Fruit fly (Drosophila melanogaster): ENCODE data around the gene CG32240.

The CG32240 gene

DNA sequence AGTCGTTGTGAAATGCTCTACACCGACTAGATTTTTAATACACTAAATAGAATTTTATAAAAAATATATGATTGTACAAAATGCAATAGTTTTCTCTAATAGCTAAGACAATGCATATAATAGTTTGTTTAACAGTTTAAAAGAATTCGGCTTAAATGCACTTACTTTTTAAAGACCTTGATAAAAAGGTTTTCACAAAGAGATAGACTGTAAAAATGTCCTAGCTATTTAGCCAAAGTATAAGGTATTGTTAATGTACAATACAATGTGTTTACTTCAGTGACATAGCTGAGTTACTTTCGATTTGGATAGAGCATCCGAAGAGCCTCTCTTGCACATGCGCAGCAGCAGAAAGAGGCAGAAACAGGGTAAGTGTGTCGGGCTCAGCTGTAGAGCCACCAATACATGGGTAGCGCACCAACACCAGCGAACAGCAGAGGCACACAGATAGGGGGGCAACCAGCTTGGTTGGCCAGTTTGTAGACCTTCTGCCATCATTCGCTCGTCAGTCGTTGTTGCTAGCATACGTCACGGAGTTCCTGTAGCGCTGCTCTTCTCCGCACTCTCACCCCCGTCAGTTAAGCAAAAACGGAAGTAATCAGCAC, 25.3 kb upstream of the CG32240 start, which contains the start of gene TP53INP (continued):
- peak; percentile 89 for TF ChIP-seq cg (GFP tag; optimal IDR thresholded peaks at IDR 0.05)
- peak; percentile 77 for TF ChIP-seq ems (GFP tag; optimal IDR thresholded peaks at IDR 0.05)
- peak; percentile 80 for TF ChIP-seq CG2875 (GFP tag; optimal IDR thresholded peaks at IDR 0.05)
- peak; percentile 93 for TF ChIP-seq CG30403 (GFP tag; optimal IDR thresholded peaks at IDR 0.05)
- TF ChIP-seq CG12744 (GFP tag; optimal IDR thresholded peaks at IDR 0.05), result peak; percentile 43
- TF ChIP-seq B-H2 (GFP tag; optimal IDR thresholded peaks at IDR 0.05), result peak; percentile 55
- no peak; the same call in none of the 2 replicates for TF ChIP-seq Scr (GFP tag; IDR thresholded peaks at IDR 0.05; ENCODE audit: partially characterized antibody)
- TF ChIP-seq CG15514 (GFP tag; optimal IDR thresholded peaks at IDR 0.05), result peak; percentile 48
- TF ChIP-seq HLH54F (GFP tag; optimal IDR thresholded peaks at IDR 0.05), result peak; percentile 68
- TF ChIP-seq Dad (GFP tag; optimal IDR thresholded peaks at IDR 0.05), result peak; percentile 68
- peak in 1 of 3 experiments; percentile 66 for TF ChIP-seq Stat92E (GFP tag; optimal IDR thresholded peaks at IDR 0.05)
- TF ChIP-seq CHES-1-like (GFP tag; optimal IDR thresholded peaks at IDR 0.05), result peak; percentile 27
- no peak for TF ChIP-seq C15 (GFP tag; IDR thresholded peaks at IDR 0.05)
- TF ChIP-seq sens (GFP tag), result peak; percentile 96
- peak; percentile 93 for TF ChIP-seq CG2712 (tag; optimal IDR thresholded peaks at IDR 0.05)
- TF ChIP-seq HHEX (GFP tag; optimal IDR thresholded peaks at IDR 0.05), result peak; percentile 84
- peak; percentile 34 for TF ChIP-seq CG4617 (GFP tag; optimal IDR thresholded peaks at IDR 0.05; ENCODE audit: borderline replicate concordance)
- peak; percentile 87 for TF ChIP-seq Blimp-1 (GFP tag; optimal IDR thresholded peaks at IDR 0.05)
- TF ChIP-seq CG30020 (tag; optimal IDR thresholded peaks at IDR 0.05), result peak; percentile 64
- peak; percentile 46 for TF ChIP-seq da (GFP tag; optimal IDR thresholded peaks at IDR 0.05)
- TF ChIP-seq jumu (GFP tag; optimal IDR thresholded peaks at IDR 0.05), result peak; percentile 69
- peak; percentile 18 for TF ChIP-seq HmgD (GFP tag; optimal IDR thresholded peaks at IDR 0.05)
- TF ChIP-seq dpn (GFP tag; optimal IDR thresholded peaks at IDR 0.05), result peak; percentile 72 to 86
- peak; percentile 74 for TF ChIP-seq CG11695 (GFP tag; IDR thresholded peaks at IDR 0.05)
- TF ChIP-seq CG11560 (tag; IDR thresholded peaks at IDR 0.05), result 0 out of 3 replicates have a peak, but pooled peaks have one; percentile 35
- TF ChIP-seq CG8944 (GFP tag; optimal IDR thresholded peaks at IDR 0.05), result peak; percentile 69
- TF ChIP-seq gcm (GFP tag; optimal IDR thresholded peaks at IDR 0.05), result peak; percentile 90
- peak; percentile 65 for TF ChIP-seq CG5245 (GFP tag; optimal IDR thresholded peaks at IDR 0.05)
- peak; percentile 10 for TF ChIP-seq fu2 (GFP tag; optimal IDR thresholded peaks at IDR 0.05)
- peak; percentile 53 for TF ChIP-seq Rx (GFP tag; IDR thresholded peaks at IDR 0.05)
- TF ChIP-seq CG8089 (GFP tag; optimal IDR thresholded peaks at IDR 0.05), result peak; percentile 78
- TF ChIP-seq Mrtf (GFP tag; IDR thresholded peaks at IDR 0.05), result no peak; the same call in 2 of the 3 replicates
- peak; percentile 65 for TF ChIP-seq Side (GFP tag; optimal IDR thresholded peaks at IDR 0.05)
- TF ChIP-seq MTF-1 (GFP tag; optimal IDR thresholded peaks at IDR 0.05; ENCODE audit: borderline replicate concordance), result no peak
- no peak for TF ChIP-seq CG10321 (GFP tag; IDR thresholded peaks at IDR 0.05)
- TF ChIP-seq caup (GFP tag; optimal IDR thresholded peaks at IDR 0.05; ENCODE audit: severe bottlenecking), result peak; percentile 86
- TF ChIP-seq nom (GFP tag; optimal IDR thresholded peaks at IDR 0.05), result peak; percentile 29
- peak; percentile 66 for TF ChIP-seq CG12942 (GFP tag; optimal IDR thresholded peaks at IDR 0.05)
- TF ChIP-seq ttk (GFP tag; IDR thresholded peaks at IDR 0.05), result peak; percentile 58
- no peak for TF ChIP-seq cad (GFP tag; optimal IDR thresholded peaks at IDR 0.05)
- TF ChIP-seq CG4360 (GFP tag; IDR thresholded peaks at IDR 0.05), result no peak
- peak; percentile 65 for TF ChIP-seq Atf3 (GFP tag; optimal IDR thresholded peaks at IDR 0.05)
- TF ChIP-seq chif (GFP tag; optimal IDR thresholded peaks at IDR 0.05), result peak; percentile 64 to 77
- peak; percentile 88 for TF ChIP-seq NfI (GFP tag; optimal IDR thresholded peaks at IDR 0.05)
- peak; percentile 83 for TF ChIP-seq CG12219 (GFP tag; optimal IDR thresholded peaks at IDR 0.05)
- peak; percentile 74 for TF ChIP-seq CG17328 (GFP tag; IDR thresholded peaks at IDR 0.05)
- TF ChIP-seq YL-1 (GFP tag; optimal IDR thresholded peaks at IDR 0.05), result peak; percentile 55
- TF ChIP-seq CG2678 (tag; optimal IDR thresholded peaks at IDR 0.05), result peak; percentile 95
- TF ChIP-seq chinmo (GFP tag; IDR thresholded peaks at IDR 0.05; ENCODE audit: partially characterized antibody), result peak; percentile 96

Measured in whole organism, embryonic.